Worm (Caenorhabditis elegans) whole organism, mixed stage, embryonic: Measurements from ENCODE around the gene Y38H6C.18.

Experiments
- M03D4.4 ChIP-seq: sonication (generic microtip); optimal IDR thresholded peaks from 2 replicates; lab custom pipeline; 2017; ENCODE audit warnings: mild to moderate bottlenecking, missing genetic modification characterization, missing compliant biosample characterization
- bed-3 ChIP-seq: fragments of 200-800 bp; sonication (Bioruptor generic); optimal IDR thresholded peaks from 3 replicates; lab custom pipeline; 2018; ENCODE audit warnings: mild to moderate bottlenecking, missing genetic modification characterization, moderate library complexity, missing compliant biosample characterization
- blmp-1 ChIP-seq: fragments of 150-350 bp; optimal IDR thresholded peaks from 2 replicates; lab custom pipeline; 2014; ENCODE audit warnings: missing biosample characterization, missing genetic modification characterization
- ceh-39 ChIP-seq: fragments of 150-350 bp; optimal IDR thresholded peaks from 2 replicates; lab custom pipeline; 2014; ENCODE audit warnings: missing biosample characterization, missing genetic modification characterization
- ces-1 ChIP-seq: fragments of 150-350 bp; optimal IDR thresholded peaks from 2 replicates; lab custom pipeline; 2014; ENCODE audit warnings: missing biosample characterization, missing genetic modification reagents, missing genetic modification characterization
- cnd-1 ChIP-seq: fragments of 200-800 bp; sonication (Bioruptor generic); optimal IDR thresholded peaks from 2 replicates; lab custom pipeline; 2018; ENCODE audit warnings: mild to moderate bottlenecking, missing genetic modification characterization, missing compliant biosample characterization
- drap-1 ChIP-seq: fragments of 200-800 bp; sonication (Bioruptor generic); optimal IDR thresholded peaks from 3 replicates; lab custom pipeline; 2018; ENCODE audit warnings: mild to moderate bottlenecking, missing genetic modification characterization, missing compliant biosample characterization
- elt-1 ChIP-seq: sonication (generic microtip); optimal IDR thresholded peaks from 2 replicates; lab custom pipeline; 2017; ENCODE audit warnings: missing genetic modification characterization, mild to moderate bottlenecking, missing compliant biosample characterization, antibody characterized with exemption, moderate library complexity, borderline replicate concordance; ENCODE audit not compliant: insufficient read depth
- elt-3 ChIP-seq: fragments of 150-350 bp; optimal IDR thresholded peaks from 2 replicates; lab custom pipeline; 2014; ENCODE audit warnings: missing biosample characterization, missing genetic modification characterization
- flh-1 ChIP-seq: fragments of 200-800 bp; sonication (Bioruptor generic); optimal IDR thresholded peaks from 2 replicates; lab custom pipeline; 2018; ENCODE audit warnings: mild to moderate bottlenecking, missing genetic modification characterization, moderate library complexity, missing compliant biosample characterization
- ham-2 ChIP-seq: fragments of 200-800 bp; sonication (Bioruptor generic); optimal IDR thresholded peaks from 2 replicates; lab custom pipeline; 2018; ENCODE audit warnings: mild to moderate bottlenecking, missing genetic modification characterization, missing compliant biosample characterization
- lin-13 ChIP-seq: fragments of 150-350 bp; optimal IDR thresholded peaks from 2 replicates; lab custom pipeline; 2014; ENCODE audit warnings: missing biosample characterization, missing genetic modification characterization
- lin-32 ChIP-seq: fragments of 200-800 bp; sonication (Bioruptor generic); optimal IDR thresholded peaks from 2 replicates; lab custom pipeline; 2018; ENCODE audit warnings: mild to moderate bottlenecking, missing genetic modification characterization, missing compliant biosample characterization
- lsy-2 ChIP-seq: fragments of 150-350 bp; optimal IDR thresholded peaks from 2 replicates; lab custom pipeline; 2014; ENCODE audit warnings: missing biosample characterization, missing genetic modification characterization
- mab-5 ChIP-seq: fragments of 150-350 bp; optimal IDR thresholded peaks from 2 replicates; lab custom pipeline; 2014; ENCODE audit warnings: missing biosample characterization, missing genetic modification characterization
- mep-1 ChIP-seq: fragments of 150-350 bp; optimal IDR thresholded peaks from 2 replicates; lab custom pipeline; 2017; ENCODE audit warnings: missing biosample characterization, missing genetic modification reagents, missing genetic modification characterization, inconsistent platforms
- nhr-12 ChIP-seq: fragments of 150-350 bp; optimal IDR thresholded peaks from 2 replicates; lab custom pipeline; 2014; ENCODE audit warnings: missing biosample characterization, missing genetic modification characterization
- nhr-2 ChIP-seq: fragments of 150-350 bp; optimal IDR thresholded peaks from 2 replicates; lab custom pipeline; 2014; ENCODE audit warnings: missing biosample characterization, missing genetic modification characterization
- nhr-237 ChIP-seq: fragments of 150-350 bp; optimal IDR thresholded peaks from 2 replicates; lab custom pipeline; 2014; ENCODE audit warnings: missing biosample characterization, missing genetic modification characterization
- nhr-28 ChIP-seq: fragments of 150-350 bp; optimal IDR thresholded peaks from 2 replicates; lab custom pipeline; 2014; ENCODE audit warnings: missing biosample characterization, missing genetic modification characterization
- nhr-76 ChIP-seq: sonication (generic microtip); optimal IDR thresholded peaks from 2 replicates; lab custom pipeline; 2017; ENCODE audit warnings: missing biosample characterization, missing genetic modification characterization
- pha-4 ChIP-seq: fragments of 150-350 bp; optimal IDR thresholded peaks from 2 replicates; lab custom pipeline; 2018; ENCODE audit warnings: missing biosample characterization, missing genetic modification reagents, missing genetic modification characterization
- snpc-4 ChIP-seq: fragments of 150-350 bp; optimal IDR thresholded peaks from 2 replicates; lab custom pipeline; 2014; ENCODE audit warnings: missing biosample characterization, missing genetic modification characterization
- tbx-8 ChIP-seq: fragments of 200-800 bp; sonication (Bioruptor generic); optimal IDR thresholded peaks from 2 replicates; lab custom pipeline; 2018; ENCODE audit warnings: mild to moderate bottlenecking, missing genetic modification characterization, moderate library complexity, missing compliant biosample characterization
- unc-120 ChIP-seq: sonication (generic microtip); optimal IDR thresholded peaks from 2 replicates; lab custom pipeline; 2017; ENCODE audit warnings: missing genetic modification characterization, missing compliant biosample characterization; ENCODE audit not compliant: poor library complexity, severe bottlenecking
- unc-39 ChIP-seq: fragments of 150-350 bp; optimal IDR thresholded peaks from 2 replicates; lab custom pipeline; 2014; ENCODE audit warnings: missing biosample characterization, missing genetic modification characterization
- unc-62 ChIP-seq: fragments of 150-350 bp; optimal IDR thresholded peaks from 2 replicates; lab custom pipeline; 2014; ENCODE audit warnings: missing biosample characterization, missing genetic modification reagents, missing genetic modification characterization
- zip-8 ChIP-seq: fragments of 150-350 bp; optimal IDR thresholded peaks from 2 replicates; lab custom pipeline; 2014; ENCODE audit warnings: missing biosample characterization, missing genetic modification characterization
- ztf-11 ChIP-seq: fragments of 150-350 bp; optimal IDR thresholded peaks from 2 replicates; lab custom pipeline; 2014; ENCODE audit warnings: missing biosample characterization, missing genetic modification characterization

The Y38H6C.18 gene

DNA sequence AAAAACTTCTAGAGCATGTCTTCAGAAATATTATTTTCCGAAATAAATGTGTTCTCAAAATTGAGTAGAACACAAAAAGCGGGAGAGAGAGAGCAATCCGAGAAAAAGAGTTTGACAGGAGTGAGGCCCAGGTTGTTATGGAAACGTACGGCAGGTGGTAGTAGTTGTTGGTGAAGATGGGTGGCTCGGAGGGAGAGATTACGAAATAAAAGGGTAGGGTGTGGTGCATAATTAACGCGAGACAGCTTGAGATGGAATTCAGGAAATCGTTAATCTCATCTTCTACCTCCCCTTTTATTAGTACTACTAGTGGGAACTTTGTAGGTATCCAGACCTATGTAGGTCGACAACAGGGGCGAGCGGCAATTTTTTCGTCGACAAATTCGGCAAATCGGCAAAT, 12.9 kb downstream of the Y38H6C.18 start, which contains the start of gene famh-161:
Gene famh-161 (minus strand): TSS at position 101 of the 400 bp plus-strand sequence.
- TF ChIP-seq ces-1 (GFP tag; lab: Kevin White, UChicago) = peak; percentile 15
- TF ChIP-seq lin-32 = no peak

DNA sequence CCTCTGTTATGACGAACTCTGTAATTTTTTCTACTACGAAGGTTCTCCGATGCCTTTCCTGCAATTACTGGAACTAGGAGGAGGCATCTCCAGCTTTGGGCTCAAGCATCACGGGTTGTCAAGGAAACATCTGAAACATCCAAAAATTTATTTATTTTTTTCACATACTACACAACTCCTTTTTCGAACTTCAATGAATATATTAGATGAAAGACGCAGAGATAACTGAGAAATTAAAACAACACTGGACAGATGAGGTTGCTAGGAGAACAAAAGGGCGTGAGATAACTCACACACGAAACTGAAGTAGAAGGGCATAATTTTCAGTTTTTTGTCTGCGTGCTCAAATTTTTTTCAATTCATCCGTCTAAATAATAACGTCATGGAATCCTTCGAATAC, 19.5 kb downstream of the Y38H6C.18 start, which contains the start of gene Y38H6C.13:
Gene Y38H6C.13 (plus strand): TSS at position 301 of the 400 bp plus-strand sequence.
- TF ChIP-seq nhr-28 (tag; lab: Kevin White, UChicago) (no peak), lin-32 (no peak), zip-8 (tag; lab: Kevin White, UChicago) (no peak), ztf-11 (tag; lab: Kevin White, UChicago) (no peak), pha-4 (tag; lab: Kevin White, UChicago) (no peak), nhr-237 (no peak)

DNA sequence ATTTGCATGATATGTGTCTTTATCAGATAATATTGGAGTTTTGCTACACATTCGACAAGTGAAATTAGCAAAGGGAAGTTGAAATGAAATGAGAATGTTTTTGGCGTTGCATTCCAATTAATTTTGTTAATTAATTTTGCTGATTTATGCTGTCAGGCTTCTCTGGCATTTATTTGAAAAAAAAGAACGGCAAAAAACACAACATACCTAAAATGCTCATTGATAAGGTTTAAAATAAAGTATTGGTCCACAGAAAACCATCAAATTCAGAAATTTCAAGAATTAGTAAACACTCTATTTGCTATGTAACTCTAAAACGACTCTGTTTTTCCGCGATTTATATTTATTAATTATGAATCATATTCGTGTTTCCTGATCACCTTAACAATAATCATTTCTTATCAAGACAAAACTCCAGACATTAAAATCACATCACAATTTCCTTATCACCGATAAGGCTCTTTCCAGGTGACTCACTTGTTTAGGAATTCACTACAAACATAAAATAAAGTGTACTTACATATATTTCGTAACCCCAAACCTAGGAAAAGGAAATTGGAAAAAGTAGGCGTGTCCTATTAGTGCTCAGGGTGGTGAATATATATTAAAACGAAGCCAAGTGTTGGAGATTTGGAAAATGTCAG, 21.0 kb downstream of the Y38H6C.18 start, which contains the start of the genes srh-166 and Y38H6C.24:
Gene srh-166 (minus strand): TSS at position 51 of the 644 bp plus-strand sequence.
Gene Y38H6C.24 (plus strand): TSS at position 620 of the 644 bp plus-strand sequence.
- no peak for TF ChIP-seq ces-1 (GFP tag; lab: Kevin White, UChicago)
- TF ChIP-seq elt-3 (tag; lab: Kevin White, UChicago) = no peak
- no peak for TF ChIP-seq snpc-4 (tag; lab: Kevin White, UChicago)
- no peak for TF ChIP-seq lsy-2 (tag; lab: Kevin White, UChicago)

DNA sequence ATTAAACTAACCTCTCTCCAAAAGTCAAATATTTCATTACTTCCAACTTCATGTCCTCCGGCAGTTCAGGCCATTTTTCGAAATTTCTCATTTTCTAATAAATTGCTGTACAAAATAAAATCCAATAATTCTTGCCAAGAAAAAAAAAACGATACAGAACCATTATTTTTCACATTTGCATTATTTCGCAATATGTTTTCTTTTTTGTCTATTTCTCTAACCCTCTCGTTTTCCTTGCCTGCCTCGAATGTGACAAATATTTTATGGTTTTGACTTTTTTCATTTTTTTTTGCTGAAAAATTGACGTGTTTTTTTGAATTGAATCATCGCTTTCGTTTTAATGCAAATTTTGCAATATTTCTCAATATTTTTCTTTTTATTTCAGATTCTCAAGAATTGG, 24.7 kb downstream of the Y38H6C.18 start, which contains the start of the genes Y38H6C.9 and fbxa-150:
Gene Y38H6C.9 (minus strand): TSS at position 52 of the 400 bp plus-strand sequence.
Gene fbxa-150 (plus strand): TSS at position 380 of the 400 bp plus-strand sequence.
- no peak for TF ChIP-seq cnd-1 (tag; lab: Kevin White, UChicago)
- no peak for TF ChIP-seq drap-1 (GFP tag; lab: Kevin White, UChicago)
- TF ChIP-seq unc-62 (GFP tag; lab: Kevin White, UChicago) = no peak
- no peak for TF ChIP-seq tbx-8 (GFP tag; lab: Kevin White, UChicago)
- TF ChIP-seq blmp-1 (tag; lab: Kevin White, UChicago) = no peak
- TF ChIP-seq ham-2 (GFP tag; lab: Kevin White, UChicago) = no peak
- TF ChIP-seq lin-13 (tag; lab: Kevin White, UChicago) = no peak
- no peak for TF ChIP-seq mab-5
- TF ChIP-seq lsy-2 (tag; lab: Kevin White, UChicago) = no peak
- TF ChIP-seq flh-1 (GFP tag; lab: Kevin White, UChicago) = no peak
- no peak for TF ChIP-seq nhr-2 (tag; lab: Kevin White, UChicago)
- no peak for TF ChIP-seq unc-120 (tag; lab: Kevin White, UChicago)
- no peak for TF ChIP-seq nhr-237
- TF ChIP-seq bed-3 (GFP tag; lab: Kevin White, UChicago) = no peak
- TF ChIP-seq M03D4.4 (tag; lab: Kevin White, UChicago) = no peak
- no peak for TF ChIP-seq nhr-12 (tag; lab: Kevin White, UChicago)
- TF ChIP-seq mep-1 = no peak
- TF ChIP-seq unc-39 = no peak
- TF ChIP-seq ceh-39 = no peak
- TF ChIP-seq zip-8 (tag; lab: Kevin White, UChicago) = no peak

DNA sequence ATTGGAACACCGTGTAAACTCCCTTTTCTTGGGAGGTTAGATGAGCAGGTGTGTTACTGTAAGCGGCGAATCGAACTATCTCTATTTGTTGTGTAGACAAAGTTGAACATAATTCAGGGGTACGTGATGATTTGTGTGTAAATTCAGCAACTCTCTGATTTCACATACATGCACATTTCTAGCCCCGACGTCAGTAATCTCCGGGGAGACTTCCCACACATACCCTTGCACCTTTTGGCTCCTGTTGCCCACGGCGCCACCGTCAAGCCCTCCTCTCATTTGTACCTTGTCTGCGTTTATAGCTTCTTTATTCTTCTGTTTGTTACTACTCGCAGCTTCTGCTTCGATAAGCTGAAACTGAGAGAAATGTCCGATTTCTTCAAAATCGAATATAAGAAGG, 28.0 kb downstream of the Y38H6C.18 start, which contains the start of gene Y38H6C.25:
Gene Y38H6C.25 (plus strand): TSS at position 301 of the 400 bp plus-strand sequence.
- TF ChIP-seq ces-1 (GFP tag; lab: Kevin White, UChicago) = no peak
- TF ChIP-seq flh-1 (GFP tag; lab: Kevin White, UChicago) = no peak
- TF ChIP-seq elt-3 (tag; lab: Kevin White, UChicago) = no peak
- TF ChIP-seq pha-4 (tag; lab: Kevin White, UChicago) = no peak
- no peak for TF ChIP-seq elt-1 (tag; lab: Kevin White, UChicago)
- no peak for TF ChIP-seq unc-120 (tag; lab: Kevin White, UChicago)
- no peak for TF ChIP-seq ham-2 (GFP tag; lab: Kevin White, UChicago)
- TF ChIP-seq ceh-39 = no peak

DNA sequence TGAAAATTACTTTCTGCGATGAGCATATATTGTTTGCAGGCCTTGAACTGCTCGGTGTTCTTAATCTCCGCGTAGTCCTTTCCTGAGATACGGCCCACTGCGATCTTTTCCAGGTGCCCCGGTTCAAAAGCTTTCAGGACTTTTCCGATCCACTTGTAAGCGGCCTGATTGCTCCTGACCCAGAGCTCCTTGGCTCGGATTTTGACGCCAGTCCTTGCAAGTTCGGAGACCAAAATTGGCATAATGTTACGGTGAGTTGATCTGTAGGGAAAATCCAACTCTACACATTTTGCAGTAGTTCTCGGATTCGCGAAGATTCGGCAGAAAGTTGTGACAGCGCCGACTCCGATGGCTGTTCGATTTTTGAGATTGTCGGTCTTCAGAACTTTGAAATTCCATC, 29.9 kb downstream of the Y38H6C.18 start:
- TF ChIP-seq nhr-76 (tag; lab: Kevin White, UChicago) (no peak), tbx-8 (GFP tag; lab: Kevin White, UChicago) (no peak), unc-120 (tag; lab: Kevin White, UChicago) (no peak)
- TF ChIP-seq, all 35 proteins: peak for 0
